Worm (Caenorhabditis elegans): ENCODE data around the gene M03E7.3.

Gene M03E7.3

DNA sequence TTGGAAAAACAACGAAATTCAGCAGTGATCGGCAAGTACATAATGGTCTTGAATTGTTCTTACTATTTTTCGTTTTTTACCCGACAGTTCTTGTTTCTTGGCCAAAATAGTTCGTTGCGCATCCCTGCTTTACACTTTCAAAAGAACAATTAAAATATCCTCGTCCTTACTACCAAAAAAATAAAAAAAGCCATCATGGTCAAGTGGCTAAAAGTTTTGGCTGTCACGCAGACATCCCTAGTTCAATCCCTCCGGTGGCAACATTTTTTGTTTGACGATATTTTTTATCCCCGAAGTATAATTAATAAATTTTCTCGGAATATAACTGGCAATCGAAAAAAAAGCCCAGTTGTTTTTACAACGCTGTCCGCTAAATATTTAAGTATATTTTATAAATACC lies 22.9 kb upstream of the M03E7.3 start:
- peak; percentile 70 for TF ChIP-seq die-1 (tag; optimal IDR thresholded peaks at IDR 0.05)
- TF ChIP-seq cebp-1 (GFP tag; IDR thresholded peaks at IDR 0.05): no peak
- TF ChIP-seq cebp-1 (tag; optimal IDR thresholded peaks at IDR 0.05): no peak
- TF ChIP-seq lin-26 (GFP tag; IDR thresholded peaks at IDR 0.05): peak; percentile 97
- peak; percentile 95 for TF ChIP-seq B0336.3 (GFP tag; IDR thresholded peaks at IDR 0.05)
- TF ChIP-seq xnd-1 (tag; optimal IDR thresholded peaks at IDR 0.05): peak; percentile 38
- no peak for TF ChIP-seq egl-18 (GFP tag; IDR thresholded peaks at IDR 0.05)
- no peak for TF ChIP-seq ZK185.1 (tag; optimal IDR thresholded peaks at IDR 0.05; ENCODE audit: poor library complexity, severe bottlenecking)
- 0 out of 2 replicates have a peak, but pooled peaks have one; percentile 30 for TF ChIP-seq dox-1 (GFP tag; IDR thresholded peaks at IDR 0.05)
- TF ChIP-seq ama-1 (optimal IDR thresholded peaks at IDR 0.05): no peak
- peak in 1 of 2 experiments; percentile 86 for TF ChIP-seq ama-1 (GFP tag; optimal IDR thresholded peaks at IDR 0.05)
- 0 out of 2 replicates have a peak, but pooled peaks have one; percentile 10 for TF ChIP-seq aptf-2 (GFP tag; conservative IDR thresholded peaks at IDR 0.05)
- TF ChIP-seq nhr-120 (GFP tag; IDR thresholded peaks at IDR 0.05): 0 out of 2 replicates have a peak, but pooled peaks have one; percentile 54
- peak; percentile 44 for TF ChIP-seq F49E8.2 (tag; optimal IDR thresholded peaks at IDR 0.05; ENCODE audit: insufficient read depth)
- no peak for TF ChIP-seq hlh-26 (GFP tag; conservative IDR thresholded peaks at IDR 0.05)
- TF ChIP-seq F57C9.4 (tag; optimal IDR thresholded peaks at IDR 0.05): no peak
- peak; percentile 51 for TF ChIP-seq rcor-1 (GFP tag; IDR thresholded peaks at IDR 0.05)
- no peak for TF ChIP-seq hmg-20 (GFP tag; IDR thresholded peaks at IDR 0.05)
- peak; percentile 62 for TF ChIP-seq hrde-1 (tag; optimal IDR thresholded peaks at IDR 0.05; ENCODE audit: borderline replicate concordance)
- peak; percentile 28 for TF ChIP-seq dpff-1 (tag; optimal IDR thresholded peaks at IDR 0.05)
- no peak for TF ChIP-seq lin-40 (tag; optimal IDR thresholded peaks at IDR 0.05)
- no peak for TF ChIP-seq ztf-3 (GFP tag; optimal IDR thresholded peaks at IDR 0.05)
- peak; percentile 48; the same call in 1 of the 2 replicates for TF ChIP-seq nfyb-1 (GFP tag; IDR thresholded peaks at IDR 0.05)
- peak; percentile 50; the same call in 1 of the 2 replicates for TF ChIP-seq ceh-100 (GFP tag; IDR thresholded peaks at IDR 0.05)
- peak; percentile 89 for TF ChIP-seq F10E7.11 (tag; optimal IDR thresholded peaks at IDR 0.05)
- TF ChIP-seq C17E4.6 (GFP tag; IDR thresholded peaks at IDR 0.05): peak; percentile 71
- no peak for TF ChIP-seq lin-35 (GFP tag; optimal IDR thresholded peaks at IDR 0.05)
- no peak for TF ChIP-seq F22D6.2 (tag; optimal IDR thresholded peaks at IDR 0.05)
- TF ChIP-seq Y53F4B.3 (GFP tag; IDR thresholded peaks at IDR 0.05): peak; percentile 68; the same call in 1 of the 2 replicates
- TF ChIP-seq F39B2.1 (GFP tag; IDR thresholded peaks at IDR 0.05): peak; percentile 80
- no peak for TF ChIP-seq egl-44 (GFP tag; IDR thresholded peaks at IDR 0.05)
- TF ChIP-seq snpc-4 (GFP tag; optimal IDR thresholded peaks at IDR 0.05): no peak
- peak in 2 of 4 experiments; percentile 13 to 34 for TF ChIP-seq snpc-4 (tag; optimal IDR thresholded peaks at IDR 0.05)
- peak; percentile 88 for TF ChIP-seq athp-1 (tag; optimal IDR thresholded peaks at IDR 0.05)
- peak; percentile 59; the same call in 1 of the 2 replicates for TF ChIP-seq B0019.2 (GFP tag; conservative IDR thresholded peaks at IDR 0.05)
- no peak; the same call in 1 of the 2 replicates for TF ChIP-seq Y53G8AR.9 (GFP tag; conservative IDR thresholded peaks at IDR 0.05)
- TF ChIP-seq unc-130 (GFP tag; optimal IDR thresholded peaks at IDR 0.05): peak; percentile 13
- TF ChIP-seq F57A8.1 (GFP tag; optimal IDR thresholded peaks at IDR 0.05): peak; percentile 53
- TF ChIP-seq nhr-90 (tag; optimal IDR thresholded peaks at IDR 0.05): peak; percentile 60
- peak; percentile 61; the same call in 1 of the 2 replicates for TF ChIP-seq hsf-1 (GFP tag; IDR thresholded peaks at IDR 0.05)
- TF ChIP-seq mxl-1 (tag; optimal IDR thresholded peaks at IDR 0.05): peak; percentile 75
- TF ChIP-seq ztf-25 (GFP tag; IDR thresholded peaks at IDR 0.05): peak; percentile 94
- TF ChIP-seq somi-1 (GFP tag; optimal IDR thresholded peaks at IDR 0.05): no peak
- TF ChIP-seq ztf-26 (tag; optimal IDR thresholded peaks at IDR 0.05): no peak
- peak; percentile 83 for TF ChIP-seq madf-3 (GFP tag; IDR thresholded peaks at IDR 0.05)
- TF ChIP-seq ets-4 (GFP tag; optimal IDR thresholded peaks at IDR 0.05): no peak
- TF ChIP-seq hmg-1.2 (GFP tag; IDR thresholded peaks at IDR 0.05): peak; percentile 21; the same call in 1 of the 2 replicates
- TF ChIP-seq akir-1 (GFP tag; optimal IDR thresholded peaks at IDR 0.05): no peak
- TF ChIP-seq efl-1 (GFP tag; optimal IDR thresholded peaks at IDR 0.05): no peak

Data from whole organism, young adult.